Worm (Caenorhabditis elegans) whole organism, L3 larva: ENCODE measurements around the gene C29E4.14.

ENCODE experiments used
- ceh-9 ChIP-seq: sonication (generic microtip); optimal IDR thresholded peaks from 2 replicates; lab custom pipeline; 2018; ENCODE audit warnings: missing biosample characterization, missing genetic modification characterization
- elt-3 ChIP-seq, 3 experiments: fragments of 150-350 bp in 1 of 3; sonication (generic microtip) in 2 of 3; optimal IDR thresholded peaks; 2 replicates in 2 of 3; 4 replicates in 1 of 3; lab custom pipeline; 2014 to 2017; ENCODE audit warnings: missing biosample characterization in 3 of 3, missing genetic modification characterization in 3 of 3
- lin-39 ChIP-seq: fragments of 150-350 bp; optimal IDR thresholded peaks from 2 replicates; lab custom pipeline; 2018; ENCODE audit warnings: missing biosample characterization, missing genetic modification reagents, missing genetic modification characterization
- nhr-237 ChIP-seq: fragments of 150-350 bp; optimal IDR thresholded peaks from 2 replicates; lab custom pipeline; 2014; ENCODE audit warnings: missing biosample characterization, missing genetic modification characterization
- sea-2 ChIP-seq: fragments of 150-350 bp; sonication (generic microtip); optimal IDR thresholded peaks from 4 replicates; lab custom pipeline; 2014; ENCODE audit warnings: missing biosample characterization, missing genetic modification reagents, missing genetic modification characterization
- unc-62 ChIP-seq: fragments of 150-350 bp; sonication (generic microtip); optimal IDR thresholded peaks from 4 replicates; lab custom pipeline; 2014; ENCODE audit warnings: missing biosample characterization, missing genetic modification reagents, missing genetic modification characterization

- TF ChIP-seq sea-2 (GFP tag; lab: Kevin White, UChicago): no peak
- no peak for TF ChIP-seq ceh-9 (tag; lab: Kevin White, UChicago)
- TF ChIP-seq nhr-237 (tag; lab: Kevin White, UChicago): no peak
- TF ChIP-seq unc-62 (GFP tag; lab: Kevin White, UChicago): no peak
- no peak for TF ChIP-seq elt-3 (tag; optimal IDR thresholded peaks at IDR 0.05; lab: Kevin White, UChicago)
- no peak for TF ChIP-seq lin-39 (tag; lab: Kevin White, UChicago)
These were observed 19.2 kb upstream of the C29E4.14 start, which contains the start of gene best-24 for ce11 chrIII:7900733-7901132.
